Worm (Caenorhabditis elegans) whole organism, late embryonic: Measurements from ENCODE around the gene kars-1.

Source experiments
- K02D7.2 ChIP-seq: sonication (generic microtip); optimal IDR thresholded peaks from 2 replicates; lab custom pipeline; 2017; ENCODE audit warnings: mild to moderate bottlenecking, missing genetic modification characterization, missing compliant biosample characterization
- K09A11.1 ChIP-seq: sonication (generic microtip); optimal IDR thresholded peaks from 2 replicates; lab custom pipeline; 2017; ENCODE audit warnings: antibody characterized with exemption, mild to moderate bottlenecking, missing genetic modification characterization, missing compliant biosample characterization; ENCODE audit not compliant: insufficient read depth
- ama-1 ChIP-seq: fragments of 150-350 bp; optimal IDR thresholded peaks from 2 replicates; lab custom pipeline; 2014
- ceh-19 ChIP-seq: fragments of 200-800 bp; sonication (Bioruptor generic); optimal IDR thresholded peaks from 2 replicates; lab custom pipeline; 2018; ENCODE audit warnings: mild to moderate bottlenecking, missing genetic modification characterization, missing compliant biosample characterization
- ceh-2 ChIP-seq: sonication (generic microtip); optimal IDR thresholded peaks from 2 replicates; lab custom pipeline; 2016; ENCODE audit warnings: missing genotype, missing genetic modification characterization, missing compliant biosample characterization
- ceh-34 ChIP-seq: sonication (generic microtip); optimal IDR thresholded peaks from 2 replicates; lab custom pipeline; 2016; ENCODE audit warnings: mild to moderate bottlenecking, missing genetic modification characterization, missing compliant biosample characterization
- ceh-6 ChIP-seq: fragments of 200-800 bp; sonication (Bioruptor generic); optimal IDR thresholded peaks from 2 replicates; lab custom pipeline; 2018; ENCODE audit warnings: mild to moderate bottlenecking, missing genetic modification characterization, missing compliant biosample characterization
- ceh-9 ChIP-seq: sonication (generic microtip); optimal IDR thresholded peaks from 2 replicates; lab custom pipeline; 2016; ENCODE audit warnings: mild to moderate bottlenecking, missing genetic modification characterization, inconsistent platforms, missing compliant biosample characterization
- che-1 ChIP-seq: sonication (generic microtip); optimal IDR thresholded peaks from 2 replicates; lab custom pipeline; 2016; ENCODE audit warnings: mild to moderate bottlenecking, missing genetic modification characterization, missing compliant biosample characterization
- dmd-4 ChIP-seq: sonication (generic microtip); optimal IDR thresholded peaks from 2 replicates; lab custom pipeline; 2016; ENCODE audit warnings: borderline replicate concordance, missing genetic modification characterization, missing compliant biosample characterization
- elt-4 ChIP-seq: sonication (generic microtip); optimal IDR thresholded peaks from 2 replicates; lab custom pipeline; 2016; ENCODE audit warnings: missing genetic modification characterization, missing compliant biosample characterization
- ets-4 ChIP-seq: sonication (generic microtip); optimal IDR thresholded peaks from 2 replicates; lab custom pipeline; 2016; ENCODE audit warnings: missing genetic modification characterization, missing compliant biosample characterization
- eyg-1 ChIP-seq: sonication (generic microtip); optimal IDR thresholded peaks from 2 replicates; lab custom pipeline; 2016; ENCODE audit warnings: missing genotype, missing genetic modification characterization, missing compliant biosample characterization
- fax-1 ChIP-seq: sonication (generic microtip); optimal IDR thresholded peaks from 2 replicates; lab custom pipeline; 2016; ENCODE audit warnings: missing genotype, missing genetic modification characterization, missing compliant biosample characterization
- fkh-6 ChIP-seq: sonication (generic microtip); optimal IDR thresholded peaks from 2 replicates; lab custom pipeline; 2016; ENCODE audit warnings: missing genetic modification characterization, missing compliant biosample characterization
- hlh-15 ChIP-seq: sonication (generic microtip); optimal IDR thresholded peaks from 2 replicates; lab custom pipeline; 2016; ENCODE audit warnings: missing genetic modification characterization, missing compliant biosample characterization
- hlh-8 ChIP-seq: sonication (generic microtip); optimal IDR thresholded peaks from 2 replicates; lab custom pipeline; 2016; ENCODE audit warnings: missing genotype, missing genetic modification characterization, missing compliant biosample characterization
- lim-6 ChIP-seq: sonication (generic microtip); optimal IDR thresholded peaks from 2 replicates; lab custom pipeline; 2016; ENCODE audit warnings: missing genetic modification characterization, missing compliant biosample characterization
- lin-11 ChIP-seq: fragments of 200-800 bp; sonication (Bioruptor generic); optimal IDR thresholded peaks from 2 replicates; lab custom pipeline; 2018; ENCODE audit warnings: mild to moderate bottlenecking, missing genetic modification characterization, missing compliant biosample characterization
- madf-2 ChIP-seq: sonication (generic microtip); optimal IDR thresholded peaks from 2 replicates; lab custom pipeline; 2017; ENCODE audit warnings: missing genetic modification characterization, missing compliant biosample characterization
- nfya-1 ChIP-seq: sonication (generic microtip); optimal IDR thresholded peaks from 2 replicates; lab custom pipeline; 2017; ENCODE audit warnings: missing genetic modification characterization, mild to moderate bottlenecking, missing compliant biosample characterization, antibody characterized with exemption, moderate library complexity
- nhr-11 ChIP-seq: fragments of 150-350 bp; optimal IDR thresholded peaks from 2 replicates; lab custom pipeline; 2014; ENCODE audit warnings: missing biosample characterization, missing genetic modification characterization
- pag-3 ChIP-seq: sonication (generic microtip); optimal IDR thresholded peaks from 2 replicates; lab custom pipeline; 2016; ENCODE audit warnings: missing compliant biosample characterization, missing genetic modification characterization, borderline replicate concordance
- pat-9 ChIP-seq: fragments of 200-800 bp; sonication (Bioruptor generic); optimal IDR thresholded peaks from 2 replicates; lab custom pipeline; 2018; ENCODE audit warnings: mild to moderate bottlenecking, missing genetic modification characterization, moderate library complexity, missing compliant biosample characterization
- pha-4 ChIP-seq: fragments of 150-350 bp; optimal IDR thresholded peaks from 2 replicates; lab custom pipeline; 2018; ENCODE audit warnings: missing biosample characterization, missing genetic modification reagents, missing genetic modification characterization
- pqm-1 ChIP-seq: sonication (generic microtip); optimal IDR thresholded peaks from 2 replicates; lab custom pipeline; 2016; ENCODE audit warnings: missing genetic modification characterization, missing compliant biosample characterization
- pros-1 ChIP-seq: fragments of 150-350 bp; optimal IDR thresholded peaks from 2 replicates; lab custom pipeline; 2014; ENCODE audit warnings: missing biosample characterization, missing genetic modification reagents, missing genetic modification characterization
- sox-4 ChIP-seq: sonication (generic microtip); optimal IDR thresholded peaks from 2 replicates; lab custom pipeline; 2017; ENCODE audit warnings: mild to moderate bottlenecking, missing genetic modification characterization, inconsistent platforms, missing compliant biosample characterization
- tbx-2 ChIP-seq: sonication (generic microtip); optimal IDR thresholded peaks from 2 replicates; lab custom pipeline; 2016; ENCODE audit warnings: missing genetic modification characterization, missing compliant biosample characterization
- tbx-7 ChIP-seq: sonication (generic microtip); optimal IDR thresholded peaks from 2 replicates; lab custom pipeline; 2016; ENCODE audit warnings: missing genotype, missing genetic modification characterization, missing compliant biosample characterization
- unc-3 ChIP-seq, 2 experiments: fragments of 200-800 bp in 1 of 2; sonication (Bioruptor generic) in 1 of 2; sonication (generic microtip) in 1 of 2; conservative IDR thresholded peaks in 1 of 2; optimal IDR thresholded peaks in 1 of 2; 2 replicates each; pipeline versions ENCODE4 v1.3.6 to Lab custom; 2016 to 2022; ENCODE audit warnings: missing compliant biosample characterization in 2 of 2, missing genetic modification characterization in 2 of 2, missing genetic modification reagents in 1 of 2
- unc-42 ChIP-seq: sonication (generic microtip); optimal IDR thresholded peaks from 2 replicates; lab custom pipeline; 2016; ENCODE audit warnings: missing genotype, missing genetic modification characterization, missing compliant biosample characterization
- unc-55 ChIP-seq: sonication (generic microtip); optimal IDR thresholded peaks from 2 replicates; lab custom pipeline; 2017; ENCODE audit warnings: missing biosample characterization, missing genetic modification reagents, missing genetic modification characterization
- unc-86 ChIP-seq: sonication (generic microtip); optimal IDR thresholded peaks from 2 replicates; lab custom pipeline; 2016; ENCODE audit warnings: missing genetic modification characterization, missing compliant biosample characterization
- ztf-16 ChIP-seq: sonication (generic microtip); optimal IDR thresholded peaks from 2 replicates; lab custom pipeline; 2017; ENCODE audit warnings: missing genetic modification characterization, missing compliant biosample characterization

kars-1 gene

ce11 chrII:7072315-7072589 lies at the start of gene kars-1:
Gene kars-1, minus strand, starts transcription at chrII:7072415.
- no peak for TF ChIP-seq pros-1
- TF ChIP-seq unc-86 (tag; lab: Kevin White, UChicago), result no peak

ce11 chrII:7121762-7122292 lies 49.6 kb upstream of the kars-1 start, which contains the start of gene F10E7.2:
Gene F10E7.2, plus strand, starts transcription at chrII:7122242.
- TF ChIP-seq ceh-19 (no peak), ceh-9 (no peak), eyg-1 (tag; lab: Kevin White, UChicago) (no peak), ztf-16 (tag; lab: Kevin White, UChicago) (no peak), ama-1 (no peak)

DNA sequence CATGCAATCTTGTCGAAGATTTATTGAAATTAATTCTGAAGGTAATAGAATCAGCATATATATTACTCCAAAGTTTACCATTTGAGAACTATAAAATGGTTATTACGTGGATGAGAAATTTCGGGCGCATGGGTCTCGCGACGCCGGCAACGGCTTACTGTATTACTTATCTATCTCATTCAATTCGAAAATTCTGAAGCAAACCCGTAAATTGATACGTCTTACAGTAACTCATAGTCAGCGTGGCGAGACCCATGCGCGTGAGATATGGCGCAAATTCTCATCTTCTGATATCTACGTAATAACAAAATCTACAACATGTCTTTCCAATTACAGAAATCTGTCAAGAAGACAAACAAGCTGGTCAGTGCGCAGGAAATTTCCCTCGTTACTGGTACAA lies 47.3 kb upstream of the kars-1 start:
- TF ChIP-seq K02D7.2 (tag; lab: Kevin White, UChicago), result no peak
- TF ChIP-seq hlh-15, result no peak
- TF ChIP-seq ceh-34 (tag; lab: Kevin White, UChicago), result no peak
- TF ChIP-seq dmd-4 (tag; lab: Kevin White, UChicago), result no peak
- TF ChIP-seq fkh-6 (tag; lab: Kevin White, UChicago), result no peak
- TF ChIP-seq unc-42, result no peak
- no peak for TF ChIP-seq pat-9 (tag; lab: Kevin White, UChicago)
- no peak for TF ChIP-seq nfya-1 (tag; lab: Kevin White, UChicago)
- TF ChIP-seq che-1 (tag; lab: Kevin White, UChicago), result no peak

- TF ChIP-seq unc-55, result peak; percentile 54
- no peak for TF ChIP-seq lin-11
Observed at ce11 chrII:7116350-7116749, 44.1 kb upstream of the kars-1 start, which contains the start of gene spon-1. Gene spon-1, plus strand, starts transcription at chrII:7116557.

DNA sequence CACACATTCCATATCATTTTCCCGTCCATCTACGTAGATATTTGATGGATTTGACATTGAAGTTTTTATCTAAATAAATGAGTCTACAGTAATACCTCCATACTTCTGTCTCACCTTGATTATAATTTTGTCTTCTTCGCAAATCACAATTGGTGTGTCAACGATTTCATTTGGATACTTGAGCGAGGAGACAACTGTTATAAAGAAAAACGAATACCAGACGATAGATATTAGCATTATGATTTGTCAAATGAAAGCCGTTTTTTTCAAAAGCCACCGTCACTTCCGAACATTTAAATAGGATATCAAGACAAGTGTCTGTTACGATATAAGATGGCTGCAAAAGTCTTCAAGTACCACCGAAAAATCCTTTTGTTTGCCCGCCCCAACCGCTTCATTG lies 43.4 kb upstream of the kars-1 start, which contains the start of gene cutl-5:
TSS of gene cutl-5 (minus strand) at position 269 of the 400 bp plus-strand sequence.
- TF ChIP-seq pqm-1 (tag; lab: Kevin White, UChicago) (no peak), K02D7.2 (tag; lab: Kevin White, UChicago) (no peak), ceh-9 (no peak), hlh-8 (tag; lab: Kevin White, UChicago) (no peak), lim-6 (no peak), pha-4 (tag; lab: Kevin White, UChicago) (no peak), elt-4 (tag; lab: Kevin White, UChicago) (no peak), tbx-7 (tag; lab: Kevin White, UChicago) (no peak), pros-1 (no peak), ceh-2 (tag; lab: Kevin White, UChicago) (no peak), madf-2 (tag; lab: Kevin White, UChicago) (no peak), eyg-1 (tag; lab: Kevin White, UChicago) (no peak), ceh-6 (no peak), K09A11.1 (tag; lab: Kevin White, UChicago) (no peak)

ce11 chrII:7112780-7113179 lies 40.6 kb upstream of the kars-1 start, which contains the start of gene F10E7.6:
Gene F10E7.6, plus strand, starts transcription at chrII:7113080.
- TF ChIP-seq unc-3 (GFP tag; conservative IDR thresholded peaks at IDR 0.05; lab: Robert Waterston, UW) (no peak), unc-3 (tag; optimal IDR thresholded peaks at IDR 0.05; lab: Kevin White, UChicago) (no peak), tbx-2 (no peak), pag-3 (no peak), ets-4 (tag; lab: Kevin White, UChicago) (no peak), pat-9 (tag; lab: Kevin White, UChicago) (no peak), lim-6 (no peak), nhr-11 (tag; lab: Kevin White, UChicago) (no peak), sox-4 (tag; lab: Kevin White, UChicago) (no peak), fax-1 (tag; lab: Kevin White, UChicago) (no peak), nfya-1 (tag; lab: Kevin White, UChicago) (no peak), K09A11.1 (tag; lab: Kevin White, UChicago) (no peak)
